Fruit fly (Drosophila melanogaster) whole organism, adult: ENCODE measurements around the gene CG3699.

Experiments
- Clk ChIP-seq: fragments of 200-800 bp; sonication (Bioruptor generic); optimal IDR thresholded peaks from 2 replicates; lab custom pipeline; 2017; ENCODE audit warnings: missing biosample characterization, missing genetic modification characterization
- toe ChIP-seq: fragments of 200-800 bp; sonication (Bioruptor generic); optimal IDR thresholded peaks from 2 replicates; lab custom pipeline; 2016; ENCODE audit warnings: missing biosample characterization, missing genetic modification characterization

DNA sequence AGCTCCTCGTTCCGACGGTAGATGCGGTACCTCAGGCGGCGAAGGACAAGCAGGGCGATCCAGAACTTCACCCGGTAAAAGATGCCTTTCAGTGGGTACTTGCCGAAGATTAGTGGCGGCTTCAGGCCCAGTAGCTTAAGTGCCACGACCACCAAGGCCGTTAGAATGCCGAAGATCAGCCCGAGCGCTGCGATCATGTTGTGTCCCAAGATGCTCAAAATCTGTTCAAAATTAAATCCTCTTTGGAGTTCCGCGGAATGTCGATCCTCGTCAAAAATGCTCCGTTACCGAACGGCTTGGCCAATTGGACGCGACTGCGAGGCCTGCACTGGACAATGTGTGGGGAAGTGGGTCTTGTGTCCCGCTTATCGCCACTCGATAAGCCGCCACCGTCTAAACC lies 15.1 kb downstream of the CG3699 start, which contains the start of the genes CG32815 and CG3706:
- TF ChIP-seq toe (GFP tag; lab: Kevin White, UChicago), result no peak
- TF ChIP-seq Clk, result no peak
